Fruit fly (Drosophila melanogaster): Measurements from ENCODE around the gene sinu.

- TF ChIP-seq fd96Ca (GFP tag; IDR thresholded peaks at IDR 0.05) (0 out of 3 replicates have a peak, but pooled peaks have one; percentile 23), CG14655 (GFP tag; optimal IDR thresholded peaks at IDR 0.05) (no peak)
Observed at dm6 chr3L:5551087-5551486, 10.3 kb downstream of the sinu start, which contains the start of gene frm.
